Worm (Caenorhabditis elegans): Measurements from ENCODE around the gene ZK353.9.

- TF ChIP-seq unc-130 (GFP tag; optimal IDR thresholded peaks at IDR 0.05) = no peak
- no peak for TF ChIP-seq nhr-76 (tag; optimal IDR thresholded peaks at IDR 0.05)
- TF ChIP-seq jun-1 (tag; optimal IDR thresholded peaks at IDR 0.05) = no peak
- TF ChIP-seq lin-39 (tag; optimal IDR thresholded peaks at IDR 0.05) = no peak
- TF ChIP-seq ama-1 (optimal IDR thresholded peaks at IDR 0.05) = no peak
- TF ChIP-seq unc-62 (GFP tag; optimal IDR thresholded peaks at IDR 0.05 in 1 of 2) = no peak
- TF ChIP-seq unc-62 (tag; optimal IDR thresholded peaks at IDR 0.05) = no peak
- TF ChIP-seq saeg-2 (GFP tag; IDR thresholded peaks at IDR 0.05) = no peak
- no peak for TF ChIP-seq mdl-1 (tag; optimal IDR thresholded peaks at IDR 0.05)
- TF ChIP-seq lir-3 (tag; optimal IDR thresholded peaks at IDR 0.05) = no peak
- no peak for TF ChIP-seq ztf-11 (tag; optimal IDR thresholded peaks at IDR 0.05)
- no peak for TF ChIP-seq pha-4 (GFP tag; IDR thresholded peaks at IDR 0.05)
- no peak for TF ChIP-seq pha-4 (tag; optimal IDR thresholded peaks at IDR 0.05)
Observed at ce11 chrIII:8371595-8372305, 37.5 kb upstream of the ZK353.9 start, which contains the start of gene lmbr-1.
